Worm (Caenorhabditis elegans) whole organism, late embryonic: ENCODE measurements around the gene nep-10.

Experiments
- ceh-14 ChIP-seq: sonication (generic microtip); optimal IDR thresholded peaks from 2 replicates; lab custom pipeline; 2016; ENCODE audit warnings: missing genotype, missing genetic modification characterization, missing compliant biosample characterization
- ceh-18 ChIP-seq: sonication (generic microtip); optimal IDR thresholded peaks from 2 replicates; lab custom pipeline; 2016; ENCODE audit warnings: missing genetic modification characterization, missing compliant biosample characterization
- ceh-34 ChIP-seq: sonication (generic microtip); optimal IDR thresholded peaks from 2 replicates; lab custom pipeline; 2016; ENCODE audit warnings: mild to moderate bottlenecking, missing genetic modification characterization, missing compliant biosample characterization
- fkh-10 ChIP-seq: fragments of 150-350 bp; optimal IDR thresholded peaks from 2 replicates; lab custom pipeline; 2014; ENCODE audit warnings: missing biosample characterization, missing genetic modification reagents, missing genetic modification characterization
- hlh-30 ChIP-seq: sonication (generic microtip); optimal IDR thresholded peaks from 2 replicates; lab custom pipeline; 2017; ENCODE audit warnings: antibody characterized with exemption, missing genetic modification characterization, missing compliant biosample characterization; ENCODE audit not compliant: insufficient read depth
- hlh-6 ChIP-seq: sonication (generic microtip); optimal IDR thresholded peaks from 2 replicates; lab custom pipeline; 2016; ENCODE audit warnings: missing genotype, missing genetic modification characterization, missing compliant biosample characterization
- pqm-1 ChIP-seq: sonication (generic microtip); optimal IDR thresholded peaks from 2 replicates; lab custom pipeline; 2016; ENCODE audit warnings: missing genetic modification characterization, missing compliant biosample characterization
- syd-9 ChIP-seq: sonication (generic microtip); optimal IDR thresholded peaks from 2 replicates; lab custom pipeline; 2016; ENCODE audit warnings: mild to moderate bottlenecking, missing genetic modification characterization, moderate library complexity, missing compliant biosample characterization

ce11 chrII:3378275-3378674 is 24.5 kb downstream of the nep-10 start, which contains the start of gene Y49F6C.2:
- TF ChIP-seq hlh-6 (tag; lab: Kevin White, UChicago) (no peak), syd-9 (tag; lab: Kevin White, UChicago) (no peak), ceh-34 (tag; lab: Kevin White, UChicago) (no peak), ceh-14 (tag; lab: Kevin White, UChicago) (no peak), ceh-18 (tag; lab: Kevin White, UChicago) (no peak), hlh-30 (no peak), fkh-10 (GFP tag; lab: Kevin White, UChicago) (no peak), pqm-1 (tag; lab: Kevin White, UChicago) (no peak)
